Worm (Caenorhabditis elegans): ENCODE data around the gene T26A5.8.

T26A5.8 gene

ce11 chrIII:6431766-6432228 is 30.9 kb downstream of the T26A5.8 start, which contains the start of the genes mrps-17 and txdc-9 (continued):
- TF ChIP-seq F49E8.2 (tag; optimal IDR thresholded peaks at IDR 0.05; ENCODE audit: borderline replicate concordance) (no peak), nhr-6 (tag; optimal IDR thresholded peaks at IDR 0.05) (peak; percentile 84), set-16 (GFP tag; IDR thresholded peaks at IDR 0.05) (no peak), nhr-42 (GFP tag; IDR thresholded peaks at IDR 0.05) (no peak), unc-130 (GFP tag; optimal IDR thresholded peaks at IDR 0.05) (no peak), gei-8 (GFP tag; optimal IDR thresholded peaks at IDR 0.05) (no peak), aly-2 (tag; optimal IDR thresholded peaks at IDR 0.05) (no peak), F37D6.2 (tag; optimal IDR thresholded peaks at IDR 0.05) (peak; percentile 21), lin-39 (tag; optimal IDR thresholded peaks at IDR 0.05) (no peak), aha-1 (tag) (peak; percentile 90), fos-1 (tag; optimal IDR thresholded peaks at IDR 0.05) (no peak), snpc-1.2 (GFP tag; IDR thresholded peaks at IDR 0.05) (no peak), Y5F2A.4 (GFP tag; optimal IDR thresholded peaks at IDR 0.05) (no peak), nhr-77 (tag; optimal IDR thresholded peaks at IDR 0.05) (peak; percentile 56), lin-13 (GFP tag; optimal IDR thresholded peaks at IDR 0.05) (peak; percentile 31), ceh-20 (GFP tag; IDR thresholded peaks at IDR 0.05) (no peak), mxl-2 (GFP tag; conservative IDR thresholded peaks at IDR 0.05) (no peak), ceh-28 (tag; optimal IDR thresholded peaks at IDR 0.05) (no peak), hif-1 (tag; optimal IDR thresholded peaks at IDR 0.05) (no peak), lin-29 (GFP tag; IDR thresholded peaks at IDR 0.05) (no peak), daf-8 (GFP tag; IDR thresholded peaks at IDR 0.05) (no peak), Y105C5A.15 (GFP tag; IDR thresholded peaks at IDR 0.05) (no peak), ztf-11 (tag; optimal IDR thresholded peaks at IDR 0.05) (no peak), ceh-82 (tag; optimal IDR thresholded peaks at IDR 0.05) (no peak), lim-7 (GFP tag; IDR thresholded peaks at IDR 0.05) (no peak), F44E2.7 (GFP tag; IDR thresholded peaks at IDR 0.05) (no peak), php-3 (GFP tag; IDR thresholded peaks at IDR 0.05) (no peak), hmg-1.1 (GFP tag; IDR thresholded peaks at IDR 0.05) (peak; percentile 61), ceh-44 (GFP tag; IDR thresholded peaks at IDR 0.05) (no peak), daf-12 (tag; optimal IDR thresholded peaks at IDR 0.05) (no peak), pha-4 (GFP tag; IDR thresholded peaks at IDR 0.05) (no peak), pha-4 (tag; optimal IDR thresholded peaks at IDR 0.05) (peak; percentile 58), unc-62 (GFP tag; optimal IDR thresholded peaks at IDR 0.05 in 1 of 2) (no peak), unc-62 (tag; optimal IDR thresholded peaks at IDR 0.05) (no peak), mxl-3 (GFP tag; optimal IDR thresholded peaks at IDR 0.05) (no peak), T26A8.4 (GFP tag; IDR thresholded peaks at IDR 0.05) (no peak), ctbp-1 (GFP tag; IDR thresholded peaks at IDR 0.05) (no peak), saeg-2 (GFP tag; IDR thresholded peaks at IDR 0.05) (no peak), unc-39 (tag; optimal IDR thresholded peaks at IDR 0.05) (no peak), F26F4.8 (GFP tag; conservative IDR thresholded peaks at IDR 0.05) (no peak), nhr-28 (tag; optimal IDR thresholded peaks at IDR 0.05) (peak; percentile 52), ceh-32 (tag; optimal IDR thresholded peaks at IDR 0.05; ENCODE audit: poor library complexity) (no peak), ZK546.5 (tag; optimal IDR thresholded peaks at IDR 0.05) (no peak), nhr-10 (tag; optimal IDR thresholded peaks at IDR 0.05) (no peak), lir-3 (tag; optimal IDR thresholded peaks at IDR 0.05) (no peak), hlh-30 (tag; optimal IDR thresholded peaks at IDR 0.05; ENCODE audit: insufficient read depth) (no peak), zip-2 (tag; optimal IDR thresholded peaks at IDR 0.05) (no peak), lsy-2 (tag; optimal IDR thresholded peaks at IDR 0.05) (peak; percentile 17 to 92), attf-4 (tag; optimal IDR thresholded peaks at IDR 0.05) (no peak), mdt-29 (GFP tag; IDR thresholded peaks at IDR 0.05) (no peak), arid-1 (GFP tag; conservative IDR thresholded peaks at IDR 0.05) (no peak; the same call in 1 of the 2 replicates), Y75B8A.6 (GFP tag; IDR thresholded peaks at IDR 0.05) (no peak), sdz-12 (GFP tag; optimal IDR thresholded peaks at IDR 0.05) (no peak)
